Worm (Caenorhabditis elegans) whole organism, L4 larva: ENCODE measurements around the gene rpi-1.

Source experiments
- F37D6.2 ChIP-seq: sonication (generic microtip); optimal IDR thresholded peaks from 2 replicates; lab custom pipeline; 2016; ENCODE audit warnings: mild to moderate bottlenecking, missing genetic modification characterization, missing compliant biosample characterization
- F49E8.2 ChIP-seq: sonication (generic microtip); optimal IDR thresholded peaks from 2 replicates; lab custom pipeline; 2016; ENCODE audit warnings: missing compliant biosample characterization, mild to moderate bottlenecking, missing genetic modification characterization, borderline replicate concordance
- T20F7.1 ChIP-seq: fragments of 200-800 bp; sonication (Bioruptor generic); optimal IDR thresholded peaks from 2 replicates; lab custom pipeline; 2018; ENCODE audit warnings: mild to moderate bottlenecking, missing genetic modification characterization, missing compliant biosample characterization
- Y105C5A.15 ChIP-seq: fragments of 200-800 bp; sonication (Bioruptor generic); IDR thresholded peaks from 2 replicates; pipeline ENCODE4 v1.3.6; 2022; ENCODE audit warnings: missing genetic modification characterization, missing compliant biosample characterization
- ZK546.5 ChIP-seq, 2 experiments: sonication (generic microtip); optimal IDR thresholded peaks; 2 replicates each; lab custom pipeline; 2017; ENCODE audit warnings: missing biosample characterization in 2 of 2, missing genetic modification characterization in 2 of 2
- aha-1 ChIP-seq: fragments of 150-350 bp; peaks from one replicate; lab custom pipeline; 2014; ENCODE audit warnings: missing biosample characterization, missing genetic modification characterization
- ama-1 ChIP-seq: fragments of 150-350 bp; optimal IDR thresholded peaks from 2 replicates; lab custom pipeline; 2014; ENCODE audit warnings: inconsistent platforms, mixed read lengths
- ctbp-1 ChIP-seq: fragments of 200-800 bp; sonication (Bioruptor generic); IDR thresholded peaks from 2 replicates; pipeline ENCODE4 v1.3.6; 2022; ENCODE audit warnings: missing genetic modification reagents, missing genetic modification characterization, missing compliant biosample characterization
- daf-16 ChIP-seq, 3 experiments: sonication (generic microtip); optimal IDR thresholded peaks; 2 replicates each; lab custom pipeline; 2016 to 2017; ENCODE audit warnings: missing genetic modification characterization in 3 of 3, missing genetic modification reagents in 3 of 3, mild to moderate bottlenecking in 2 of 3, missing compliant biosample characterization in 2 of 3, missing biosample characterization in 1 of 3, moderate library complexity in 1 of 3
- dmd-6 ChIP-seq: fragments of 200-800 bp; sonication (Bioruptor generic); IDR thresholded peaks from 2 replicates; pipeline ENCODE4 v1.3.6; 2022; ENCODE audit warnings: missing genetic modification reagents, missing genetic modification characterization, missing compliant biosample characterization
- dve-1 ChIP-seq: sonication (generic microtip); optimal IDR thresholded peaks from 2 replicates; lab custom pipeline; 2017; ENCODE audit warnings: antibody characterized with exemption, mild to moderate bottlenecking, missing genetic modification characterization, missing compliant biosample characterization; ENCODE audit not compliant: insufficient read depth
- egl-27 ChIP-seq: sonication (generic microtip); optimal IDR thresholded peaks from 3 replicates; lab custom pipeline; 2017; ENCODE audit warnings: missing biosample characterization, missing genetic modification reagents, missing genetic modification characterization
- hif-1 ChIP-seq, 2 experiments: sonication (generic microtip); optimal IDR thresholded peaks; 2 replicates each; lab custom pipeline; 2016 to 2017; ENCODE audit warnings: missing compliant biosample characterization in 2 of 2, missing genetic modification characterization in 2 of 2, missing genetic modification reagents in 2 of 2, missing genotype in 2 of 2, mild to moderate bottlenecking in 1 of 2
- hlh-11 ChIP-seq: fragments of 200-800 bp; sonication (Bioruptor generic); optimal IDR thresholded peaks from 2 replicates; lab custom pipeline; 2018; ENCODE audit warnings: mild to moderate bottlenecking, missing genetic modification characterization, missing compliant biosample characterization
- hlh-30 ChIP-seq: sonication (generic microtip); optimal IDR thresholded peaks from 2 replicates; lab custom pipeline; 2017; ENCODE audit warnings: antibody characterized with exemption, mild to moderate bottlenecking, missing genetic modification characterization, missing compliant biosample characterization; ENCODE audit not compliant: insufficient read depth
- jun-1 ChIP-seq: fragments of 150-350 bp; optimal IDR thresholded peaks from 2 replicates; lab custom pipeline; 2014; ENCODE audit warnings: missing biosample characterization, missing genetic modification reagents, missing genetic modification characterization
- lin-1 ChIP-seq: fragments of 200-800 bp; sonication (Bioruptor generic); IDR thresholded peaks from 2 replicates; pipeline ENCODE4 v1.3.6; 2022; ENCODE audit warnings: missing genetic modification reagents, missing genetic modification characterization, missing compliant biosample characterization
- lin-13 ChIP-seq: fragments of 150-350 bp; optimal IDR thresholded peaks from 2 replicates; lab custom pipeline; 2014; ENCODE audit warnings: missing biosample characterization, missing genetic modification reagents, missing genetic modification characterization
- lin-38 ChIP-seq: fragments of 200-800 bp; sonication (Bioruptor generic); IDR thresholded peaks from 2 replicates; pipeline ENCODE4 v1.3.6; 2022; ENCODE audit warnings: missing genetic modification reagents, missing genetic modification characterization, missing compliant biosample characterization
- lsy-2 ChIP-seq, 2 experiments: fragments of 150-350 bp in 1 of 2; sonication (generic microtip) in 1 of 2; optimal IDR thresholded peaks; 2 replicates each; lab custom pipeline; 2014 to 2017; ENCODE audit warnings: missing biosample characterization in 2 of 2, missing genetic modification characterization in 2 of 2
- madf-5 ChIP-seq, 2 experiments: fragments of 200-800 bp; sonication (Bioruptor generic); IDR thresholded peaks; 2 replicates each; pipeline ENCODE4 v1.3.6; 2022; ENCODE audit warnings: missing compliant biosample characterization in 2 of 2, missing genetic modification characterization in 2 of 2
- mep-1 ChIP-seq: fragments of 150-350 bp; sonication (generic microtip); optimal IDR thresholded peaks from 3 replicates; lab custom pipeline; 2014; ENCODE audit warnings: missing biosample characterization, missing genetic modification characterization
- mes-2 ChIP-seq: sonication (generic microtip); optimal IDR thresholded peaks from 2 replicates; lab custom pipeline; 2016; ENCODE audit warnings: missing genotype, mild to moderate bottlenecking, missing genetic modification characterization, missing compliant biosample characterization; ENCODE audit not compliant: poor library complexity, severe bottlenecking
- mxl-2 ChIP-seq: fragments of 200-800 bp; sonication (Bioruptor generic); conservative IDR thresholded peaks from 2 replicates; pipeline ENCODE4 v1.3.6; 2022; ENCODE audit warnings: missing genetic modification reagents, missing genetic modification characterization, missing compliant biosample characterization
- mxl-3 ChIP-seq: fragments of 200-800 bp; sonication (Bioruptor generic); optimal IDR thresholded peaks from 2 replicates; lab custom pipeline; 2018; ENCODE audit warnings: mild to moderate bottlenecking, missing genetic modification characterization, missing compliant biosample characterization
- nhr-102 ChIP-seq: sonication (generic microtip); optimal IDR thresholded peaks from 2 replicates; lab custom pipeline; 2016; ENCODE audit warnings: mild to moderate bottlenecking, missing genetic modification characterization, moderate library complexity, missing compliant biosample characterization
- nhr-237 ChIP-seq: sonication (generic microtip); optimal IDR thresholded peaks from 2 replicates; lab custom pipeline; 2017; ENCODE audit warnings: missing biosample characterization, missing genetic modification characterization
- nhr-28 ChIP-seq: fragments of 150-350 bp; optimal IDR thresholded peaks from 2 replicates; lab custom pipeline; 2014; ENCODE audit warnings: missing biosample characterization, missing genetic modification characterization
- nhr-42 ChIP-seq: fragments of 200-800 bp; sonication (Bioruptor generic); IDR thresholded peaks from 2 replicates; pipeline ENCODE4 v1.3.6; 2022; ENCODE audit warnings: missing genetic modification characterization, missing compliant biosample characterization
- nhr-48 ChIP-seq: sonication (generic microtip); optimal IDR thresholded peaks from 2 replicates; lab custom pipeline; 2016; ENCODE audit warnings: mild to moderate bottlenecking, missing genetic modification characterization, missing compliant biosample characterization
- nhr-6 ChIP-seq: fragments of 150-350 bp; optimal IDR thresholded peaks from 2 replicates; lab custom pipeline; 2014; ENCODE audit warnings: missing biosample characterization, missing genetic modification characterization
- nhr-77 ChIP-seq: fragments of 150-350 bp; optimal IDR thresholded peaks from 2 replicates; lab custom pipeline; 2014; ENCODE audit warnings: missing biosample characterization, missing genetic modification characterization
- php-3 ChIP-seq: fragments of 200-800 bp; sonication (Bioruptor generic); IDR thresholded peaks from 2 replicates; pipeline ENCODE4 v1.3.6; 2022; ENCODE audit warnings: missing genetic modification reagents, missing genetic modification characterization, missing compliant biosample characterization
- pqm-1 ChIP-seq: sonication (generic microtip); optimal IDR thresholded peaks from 2 replicates; lab custom pipeline; 2017; ENCODE audit warnings: missing biosample characterization, missing genetic modification characterization
- rbr-2 ChIP-seq: sonication (generic microtip); optimal IDR thresholded peaks from 2 replicates; lab custom pipeline; 2016; ENCODE audit warnings: missing genotype, missing genetic modification characterization, missing compliant biosample characterization
- saeg-2 ChIP-seq: fragments of 200-800 bp; sonication (Bioruptor generic); IDR thresholded peaks from 2 replicates; pipeline ENCODE4 v1.3.6; 2022; ENCODE audit warnings: missing genetic modification reagents, missing genetic modification characterization, missing compliant biosample characterization
- spr-1 ChIP-seq: sonication (generic microtip); optimal IDR thresholded peaks from 2 replicates; lab custom pipeline; 2016; ENCODE audit warnings: mild to moderate bottlenecking, missing genetic modification characterization, missing compliant biosample characterization
- tra-1 ChIP-seq: fragments of 200-800 bp; sonication (Bioruptor generic); IDR thresholded peaks from 2 replicates; pipeline ENCODE4 v1.3.6; 2022; ENCODE audit warnings: missing genetic modification reagents, missing genetic modification characterization, missing compliant biosample characterization
- unc-130 ChIP-seq: sonication (generic microtip); optimal IDR thresholded peaks from 2 replicates; lab custom pipeline; 2016; ENCODE audit warnings: missing genetic modification reagents, missing genetic modification characterization, missing compliant biosample characterization
- unc-62 ChIP-seq, 3 experiments: fragments of 150-350 bp in 1 of 3; sonication (generic microtip); optimal IDR thresholded peaks in 2 of 3; peaks in 1 of 3; 1 replicate in 1 of 3; 2 replicates in 2 of 3; lab custom pipeline; 2014 to 2017; ENCODE audit warnings: missing biosample characterization in 3 of 3, missing genetic modification characterization in 3 of 3, missing genetic modification reagents in 3 of 3, missing genotype in 1 of 3
- zip-11 ChIP-seq: fragments of 200-800 bp; sonication (Bioruptor generic); IDR thresholded peaks from 2 replicates; pipeline ENCODE4 v1.3.6; 2022; ENCODE audit warnings: missing genetic modification characterization, missing compliant biosample characterization
- ztf-11 ChIP-seq: fragments of 150-350 bp; optimal IDR thresholded peaks from 2 replicates; lab custom pipeline; 2014; ENCODE audit warnings: missing biosample characterization, missing genetic modification characterization

Gene rpi-1

DNA sequence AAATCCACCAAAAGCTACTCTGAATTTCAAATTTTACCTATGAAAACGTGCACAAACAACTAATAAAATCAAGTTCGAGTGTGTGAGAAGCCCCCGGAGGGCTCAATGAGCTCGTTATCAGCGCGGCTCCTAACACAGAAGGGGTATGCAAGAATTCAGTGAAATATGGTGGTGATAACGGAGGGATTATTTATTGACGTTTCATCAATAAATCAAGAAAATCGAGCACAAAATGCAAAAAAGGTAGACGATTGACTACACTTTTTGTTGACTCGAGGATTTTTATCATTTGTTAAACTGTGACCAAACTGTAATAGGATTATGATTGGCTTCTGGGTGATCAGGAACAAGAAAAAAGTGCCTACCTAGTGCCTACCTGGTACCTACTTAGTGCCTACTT is 4.8 kb downstream of the rpi-1 start, which contains the start of gene zip-3 (continued):
- TF ChIP-seq hlh-30 (tag; lab: Kevin White, UChicago) (no peak), F49E8.2 (tag; lab: Kevin White, UChicago) (no peak), nhr-48 (tag; lab: Kevin White, UChicago) (peak; percentile 0), ama-1 (lab: Kevin White, UChicago) (no peak), Y105C5A.15 (no peak)

DNA sequence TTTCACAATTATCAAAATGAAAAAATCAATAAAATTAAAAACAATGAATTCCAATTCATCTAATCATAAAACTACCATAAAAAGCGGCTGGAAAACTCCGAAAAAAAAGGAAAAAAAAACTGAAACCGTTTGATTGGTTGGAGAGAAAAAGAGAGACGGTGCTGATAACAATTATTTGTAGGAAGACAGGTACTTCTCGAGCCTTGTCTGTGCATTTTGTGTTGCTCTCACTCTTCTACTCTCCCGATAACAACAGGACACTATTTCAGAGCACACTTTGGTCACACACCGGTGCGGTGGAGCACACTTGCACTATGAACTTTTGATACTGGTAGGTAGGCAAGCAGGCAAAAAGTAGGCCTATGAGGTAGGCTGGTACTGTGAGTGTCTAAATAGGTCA is 5.7 kb downstream of the rpi-1 start:
- TF ChIP-seq nhr-102 (tag; lab: Kevin White, UChicago) (peak; percentile 90), php-3 (GFP tag; lab: Robert Waterston, UW) (peak; percentile 86), mxl-2 (no peak), nhr-6 (no peak), ZK546.5 (tag; optimal IDR thresholded peaks at IDR 0.05; lab: Kevin White, UChicago) (no peak), egl-27 (tag; lab: Kevin White, UChicago) (no peak), lin-1 (GFP tag; lab: Robert Waterston, UW) (peak; percentile 41; the same call in 1 of the 2 replicates), mxl-3 (GFP tag; lab: Kevin White, UChicago) (peak; percentile 31), nhr-42 (GFP tag; lab: Robert Waterston, UW) (peak; percentile 51; the same call in 1 of the 2 replicates), zip-11 (no peak), lsy-2 (tag; optimal IDR thresholded peaks at IDR 0.05; lab: Kevin White, UChicago) (peak in 1 of 2 experiments; percentile 48), hif-1 (tag; optimal IDR thresholded peaks at IDR 0.05; lab: Kevin White, UChicago) (peak in 1 of 2 experiments; percentile 54), lin-13 (GFP tag; lab: Kevin White, UChicago) (no peak), pqm-1 (tag; lab: Kevin White, UChicago) (peak; percentile 93), hlh-11 (peak; percentile 84), saeg-2 (GFP tag; lab: Robert Waterston, UW) (peak; percentile 72; the same call in 1 of the 2 replicates), T20F7.1 (GFP tag; lab: Kevin White, UChicago) (no peak), rbr-2 (tag; lab: Kevin White, UChicago) (no peak), F37D6.2 (no peak), lin-38 (GFP tag; lab: Robert Waterston, UW) (peak; percentile 69), ztf-11 (tag; lab: Kevin White, UChicago) (no peak), nhr-28 (tag; lab: Kevin White, UChicago) (peak; percentile 99), hlh-30 (tag; lab: Kevin White, UChicago) (peak; percentile 50), unc-130 (GFP tag; lab: Kevin White, UChicago) (no peak), daf-16 (GFP tag; optimal IDR thresholded peaks at IDR 0.05; lab: Kevin White, UChicago) (peak in 1 of 2 experiments; percentile 21), daf-16 (tag; optimal IDR thresholded peaks at IDR 0.05; lab: Kevin White, UChicago) (peak; percentile 89), jun-1 (tag; lab: Kevin White, UChicago) (no peak), spr-1 (tag; lab: Kevin White, UChicago) (no peak), tra-1 (GFP tag; lab: Robert Waterston, UW) (peak; percentile 61; the same call in 1 of the 2 replicates), dmd-6 (GFP tag; lab: Robert Waterston, UW) (peak; percentile 91), dve-1 (peak; percentile 76), ctbp-1 (no peak), unc-62 (GFP tag; optimal IDR thresholded peaks at IDR 0.05 in 1 of 2; lab: Kevin White, UChicago) (peak in 1 of 2 experiments; percentile 42), unc-62 (tag; optimal IDR thresholded peaks at IDR 0.05; lab: Kevin White, UChicago) (no peak), madf-5 (GFP tag; IDR thresholded peaks at IDR 0.05; lab: Robert Waterston, UW) (no peak), aha-1 (tag; lab: Kevin White, UChicago) (peak; percentile 64), mep-1 (tag; lab: Kevin White, UChicago) (peak; percentile 29), mes-2 (peak; percentile 37), nhr-48 (tag; lab: Kevin White, UChicago) (peak; percentile 18), nhr-77 (tag; lab: Kevin White, UChicago) (peak; percentile 99), nhr-237 (tag; lab: Kevin White, UChicago) (no peak)
